Worm (Caenorhabditis elegans) whole organism, L1 larva: ENCODE measurements around the gene hlh-4.

Experiments used
- F16B12.6 ChIP-seq: fragments of 150-350 bp; optimal IDR thresholded peaks from 2 replicates; lab custom pipeline; 2014; ENCODE audit warnings: missing biosample characterization, missing genetic modification characterization
- aly-2 ChIP-seq: fragments of 150-350 bp; optimal IDR thresholded peaks from 2 replicates; lab custom pipeline; 2014; ENCODE audit warnings: missing biosample characterization, missing genetic modification characterization
- ama-1 ChIP-seq: fragments of 150-350 bp; optimal IDR thresholded peaks from 2 replicates; lab custom pipeline; 2014
- blmp-1 ChIP-seq: fragments of 150-350 bp; optimal IDR thresholded peaks from 2 replicates; lab custom pipeline; 2014; ENCODE audit warnings: missing biosample characterization, missing genetic modification characterization
- ceh-63 ChIP-seq: fragments of 200-800 bp; sonication (Bioruptor generic); optimal IDR thresholded peaks from 2 replicates; lab custom pipeline; 2018; ENCODE audit warnings: mild to moderate bottlenecking, missing genetic modification characterization, missing compliant biosample characterization
- ceh-82 ChIP-seq, 3 experiments: fragments of 150-350 bp in 1 of 3; sonication (generic microtip) in 2 of 3; optimal IDR thresholded peaks; 2 replicates each; lab custom pipeline; 2014 to 2017; ENCODE audit warnings: missing biosample characterization in 3 of 3, missing genetic modification characterization in 3 of 3
- ces-1 ChIP-seq: fragments of 150-350 bp; optimal IDR thresholded peaks from 2 replicates; lab custom pipeline; 2014; ENCODE audit warnings: missing biosample characterization, missing genetic modification reagents, missing genetic modification characterization
- dpl-1 ChIP-seq, 3 experiments: fragments of 150-350 bp in 2 of 3; sonication (generic microtip) in 1 of 3; optimal IDR thresholded peaks; 2 replicates each; lab custom pipeline; 2014 to 2017; ENCODE audit warnings: missing biosample characterization in 3 of 3, missing genetic modification characterization in 3 of 3, missing genetic modification reagents in 3 of 3
- efl-1 ChIP-seq, 4 experiments: fragments of 150-350 bp; optimal IDR thresholded peaks in 3 of 4; peaks in 1 of 4; 1 replicate in 1 of 4; 2 replicates in 3 of 4; lab custom pipeline; 2014; ENCODE audit warnings: missing biosample characterization in 2 of 4, missing genetic modification characterization in 2 of 4, missing genetic modification reagents in 2 of 4
- efl-3 ChIP-seq: fragments of 200-800 bp; sonication (Bioruptor generic); optimal IDR thresholded peaks from 2 replicates; lab custom pipeline; 2018; ENCODE audit warnings: mild to moderate bottlenecking, missing genetic modification characterization, missing compliant biosample characterization
- egl-13 ChIP-seq: sonication (generic microtip); optimal IDR thresholded peaks from 2 replicates; lab custom pipeline; 2016; ENCODE audit warnings: missing genotype, missing genetic modification reagents, missing genetic modification characterization, missing compliant biosample characterization
- egl-27 ChIP-seq, 2 experiments: fragments of 150-350 bp in 1 of 2; sonication (generic microtip); optimal IDR thresholded peaks; 3 replicates each; lab custom pipeline; 2017 to 2018; ENCODE audit warnings: missing biosample characterization in 2 of 2, missing genetic modification characterization in 2 of 2, missing genetic modification reagents in 2 of 2
- elt-2 ChIP-seq: sonication (generic microtip); optimal IDR thresholded peaks from 2 replicates; lab custom pipeline; 2016; ENCODE audit warnings: missing genetic modification characterization, mild to moderate bottlenecking, inconsistent platforms, missing compliant biosample characterization, missing genetic modification reagents
- elt-3 ChIP-seq, 6 experiments: fragments of 150-350 bp in 1 of 6; sonication (generic microtip); optimal IDR thresholded peaks; 2 replicates each; lab custom pipeline; 2017 to 2018; ENCODE audit warnings: missing biosample characterization in 6 of 6, missing genetic modification characterization in 6 of 6, inconsistent platforms in 1 of 6
- fkh-10 ChIP-seq: sonication (generic microtip); optimal IDR thresholded peaks from 2 replicates; lab custom pipeline; 2017; ENCODE audit warnings: missing biosample characterization, missing genetic modification reagents, missing genetic modification characterization
- isw-1 ChIP-seq: fragments of 200-800 bp; sonication (Bioruptor generic); IDR thresholded peaks from 2 replicates; pipeline ENCODE4 v1.3.6; 2022; ENCODE audit warnings: missing genetic modification characterization, missing compliant biosample characterization
- lin-14 ChIP-seq: fragments of 200-800 bp; sonication (Bioruptor generic); optimal IDR thresholded peaks from 2 replicates; lab custom pipeline; 2018; ENCODE audit warnings: mild to moderate bottlenecking, missing genetic modification characterization, moderate library complexity, missing compliant biosample characterization
- lsy-2 ChIP-seq, 2 experiments: fragments of 150-350 bp; optimal IDR thresholded peaks; 2 replicates each; lab custom pipeline; 2014; ENCODE audit warnings: missing biosample characterization in 2 of 2, missing genetic modification characterization in 2 of 2
- mab-9 ChIP-seq: fragments of 200-800 bp; sonication (Bioruptor generic); IDR thresholded peaks from 2 replicates; pipeline ENCODE4 v1.3.6; 2022; ENCODE audit warnings: missing genetic modification reagents, missing genetic modification characterization, missing compliant biosample characterization
- nhr-11 ChIP-seq: fragments of 150-350 bp; optimal IDR thresholded peaks from 2 replicates; lab custom pipeline; 2014; ENCODE audit warnings: missing biosample characterization, missing genetic modification characterization
- nhr-19 ChIP-seq: fragments of 200-800 bp; sonication (Bioruptor generic); conservative IDR thresholded peaks from 2 replicates; pipeline ENCODE4 v1.3.6; 2022; ENCODE audit warnings: missing genetic modification characterization, missing compliant biosample characterization
- nhr-20 ChIP-seq: sonication (generic microtip); optimal IDR thresholded peaks from 2 replicates; lab custom pipeline; 2016; ENCODE audit warnings: mild to moderate bottlenecking, missing genetic modification characterization, missing compliant biosample characterization
- nhr-237 ChIP-seq: fragments of 150-350 bp; optimal IDR thresholded peaks from 2 replicates; lab custom pipeline; 2014; ENCODE audit warnings: missing biosample characterization, missing genetic modification characterization
- nhr-71 ChIP-seq: sonication (generic microtip); optimal IDR thresholded peaks from 2 replicates; lab custom pipeline; 2016; ENCODE audit warnings: mild to moderate bottlenecking, missing genetic modification characterization, moderate library complexity, missing compliant biosample characterization
- nhr-77 ChIP-seq: fragments of 150-350 bp; optimal IDR thresholded peaks from 2 replicates; lab custom pipeline; 2014; ENCODE audit warnings: missing biosample characterization, missing genetic modification characterization
- nhr-85 ChIP-seq: sonication (generic microtip); peaks from one replicate; lab custom pipeline; 2016; ENCODE audit warnings: missing genetic modification characterization, inconsistent platforms, missing compliant biosample characterization
- pag-3 ChIP-seq: sonication (generic microtip); optimal IDR thresholded peaks from 2 replicates; lab custom pipeline; 2017; ENCODE audit warnings: missing genetic modification characterization, mild to moderate bottlenecking, missing compliant biosample characterization, antibody characterized with exemption, borderline replicate concordance; ENCODE audit not compliant: insufficient read depth
- pax-3 ChIP-seq: fragments of 200-800 bp; sonication (Bioruptor generic); optimal IDR thresholded peaks from 2 replicates; lab custom pipeline; 2018; ENCODE audit warnings: mild to moderate bottlenecking, missing genetic modification characterization, moderate library complexity, missing compliant biosample characterization
- pqm-1 ChIP-seq: sonication (generic microtip); optimal IDR thresholded peaks from 3 replicates; lab custom pipeline; 2017; ENCODE audit warnings: missing biosample characterization, missing genetic modification characterization
- rnt-1 ChIP-seq: sonication (generic microtip); optimal IDR thresholded peaks from 2 replicates; lab custom pipeline; 2016; ENCODE audit warnings: mild to moderate bottlenecking, missing genetic modification characterization, moderate library complexity, missing compliant biosample characterization
- skn-1 ChIP-seq: fragments of 150-350 bp; optimal IDR thresholded peaks from 2 replicates; lab custom pipeline; 2014; ENCODE audit warnings: missing biosample characterization, missing genetic modification characterization
- snpc-4 ChIP-seq: fragments of 150-350 bp; optimal IDR thresholded peaks from 2 replicates; lab custom pipeline; 2014; ENCODE audit warnings: missing biosample characterization, missing genetic modification characterization
- snu-23 ChIP-seq: sonication (generic microtip); optimal IDR thresholded peaks from 2 replicates; lab custom pipeline; 2016; ENCODE audit warnings: missing genetic modification characterization, missing compliant biosample characterization
- sox-4 ChIP-seq: sonication (generic microtip); optimal IDR thresholded peaks from 2 replicates; lab custom pipeline; 2016; ENCODE audit warnings: missing genetic modification characterization, missing compliant biosample characterization
- unc-130 ChIP-seq: fragments of 150-350 bp; optimal IDR thresholded peaks from 2 replicates; lab custom pipeline; 2017; ENCODE audit warnings: missing biosample characterization, missing genetic modification characterization, inconsistent platforms
- unc-62 ChIP-seq: fragments of 150-350 bp; optimal IDR thresholded peaks from 2 replicates; lab custom pipeline; 2014; ENCODE audit warnings: missing biosample characterization, missing genetic modification reagents, missing genetic modification characterization
- unc-86 ChIP-seq: sonication (generic microtip); optimal IDR thresholded peaks from 2 replicates; lab custom pipeline; 2016; ENCODE audit warnings: missing genetic modification characterization, missing compliant biosample characterization
- unc-98 ChIP-seq: fragments of 200-800 bp; sonication (Bioruptor generic); IDR thresholded peaks from 2 replicates; pipeline ENCODE4 v1.3.6; 2022; ENCODE audit warnings: missing genetic modification characterization, missing compliant biosample characterization
- zag-1 ChIP-seq: fragments of 150-350 bp; optimal IDR thresholded peaks from 2 replicates; lab custom pipeline; 2014; ENCODE audit warnings: missing biosample characterization, missing genetic modification characterization

The hlh-4 gene

DNA sequence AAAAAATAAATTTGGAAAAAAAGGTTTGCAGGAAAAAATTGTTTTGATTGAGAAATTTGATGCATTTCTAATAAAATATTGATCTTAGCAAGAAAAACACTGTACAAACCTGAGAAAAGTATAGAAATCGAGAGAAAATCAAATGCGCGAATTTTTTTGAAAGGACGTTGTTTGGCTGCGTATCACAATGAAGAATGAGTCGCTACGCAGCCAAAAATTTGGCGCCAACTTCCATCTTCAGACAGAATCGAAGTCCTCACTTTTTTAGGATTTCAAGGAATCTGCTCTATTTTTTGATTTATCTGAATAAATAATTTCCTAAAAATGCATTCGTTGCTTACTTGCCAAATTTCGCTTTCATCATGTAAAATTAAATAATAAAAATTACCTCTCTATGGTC, 7.8 kb upstream of the hlh-4 start:
- TF ChIP-seq ama-1 (lab: Kevin White, UChicago) (no peak), isw-1 (GFP tag; lab: Robert Waterston, UW) (no peak), sox-4 (tag; lab: Kevin White, UChicago) (no peak), efl-1 (optimal IDR thresholded peaks at IDR 0.05; lab: Kevin White, UChicago) (peak in 1 of 2 experiments; percentile 52), efl-1 (GFP tag; optimal IDR thresholded peaks at IDR 0.05 in 1 of 2; lab: Kevin White, UChicago) (peak in 1 of 2 experiments; percentile 47)

DNA sequence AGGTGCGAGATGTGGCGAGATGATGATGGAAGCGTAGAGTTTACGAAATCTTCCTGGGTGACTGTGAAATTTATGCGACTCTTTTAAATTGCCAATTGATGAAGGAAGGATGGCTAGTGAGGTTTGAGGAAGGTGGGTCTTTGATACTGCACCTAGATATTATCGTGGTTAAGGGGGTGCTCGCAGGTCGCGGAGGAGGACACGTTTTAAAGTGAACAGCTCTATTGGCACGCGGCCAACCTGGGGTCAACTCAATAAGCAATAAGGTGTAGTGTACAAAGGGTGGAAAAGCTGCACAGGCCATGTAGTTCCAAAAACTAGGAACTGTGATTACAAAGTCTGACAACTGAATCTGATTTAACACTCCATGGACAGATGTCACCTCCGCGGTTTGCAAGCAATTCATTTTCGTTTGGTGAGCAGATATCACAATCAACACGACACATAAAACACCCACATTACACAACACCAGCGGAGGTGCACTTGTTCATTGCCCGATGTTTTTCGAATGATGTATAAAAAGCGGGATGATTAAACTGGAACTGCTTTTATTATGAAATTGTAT, 6.6 kb upstream of the hlh-4 start:
- TF ChIP-seq skn-1 (tag; lab: Kevin White, UChicago) (no peak), F16B12.6 (no peak), efl-3 (GFP tag; lab: Kevin White, UChicago) (no peak), snu-23 (no peak), unc-98 (GFP tag; lab: Robert Waterston, UW) (no peak), dpl-1 (GFP tag; optimal IDR thresholded peaks at IDR 0.05; lab: Kevin White, UChicago) (no peak), egl-27 (tag; optimal IDR thresholded peaks at IDR 0.05; lab: Kevin White, UChicago) (no peak), fkh-10 (no peak), unc-86 (tag; lab: Kevin White, UChicago) (no peak), efl-1 (optimal IDR thresholded peaks at IDR 0.05; lab: Kevin White, UChicago) (no peak), efl-1 (GFP tag; optimal IDR thresholded peaks at IDR 0.05 in 1 of 2; lab: Kevin White, UChicago) (peak in 1 of 2 experiments; percentile 80), nhr-71 (tag; lab: Kevin White, UChicago) (no peak), zag-1 (tag; lab: Kevin White, UChicago) (no peak), lin-14 (GFP tag; lab: Kevin White, UChicago) (peak; percentile 20), ces-1 (GFP tag; lab: Kevin White, UChicago) (no peak), pqm-1 (tag; lab: Kevin White, UChicago) (no peak), mab-9 (GFP tag; lab: Robert Waterston, UW) (no peak), snpc-4 (tag; lab: Kevin White, UChicago) (no peak), nhr-11 (tag; lab: Kevin White, UChicago) (no peak), rnt-1 (tag; lab: Kevin White, UChicago) (peak; percentile 32), egl-13 (no peak), ceh-82 (tag; optimal IDR thresholded peaks at IDR 0.05; lab: Kevin White, UChicago) (no peak), nhr-85 (tag; lab: Kevin White, UChicago) (no peak), nhr-237 (tag; lab: Kevin White, UChicago) (no peak), sox-4 (tag; lab: Kevin White, UChicago) (no peak)

DNA sequence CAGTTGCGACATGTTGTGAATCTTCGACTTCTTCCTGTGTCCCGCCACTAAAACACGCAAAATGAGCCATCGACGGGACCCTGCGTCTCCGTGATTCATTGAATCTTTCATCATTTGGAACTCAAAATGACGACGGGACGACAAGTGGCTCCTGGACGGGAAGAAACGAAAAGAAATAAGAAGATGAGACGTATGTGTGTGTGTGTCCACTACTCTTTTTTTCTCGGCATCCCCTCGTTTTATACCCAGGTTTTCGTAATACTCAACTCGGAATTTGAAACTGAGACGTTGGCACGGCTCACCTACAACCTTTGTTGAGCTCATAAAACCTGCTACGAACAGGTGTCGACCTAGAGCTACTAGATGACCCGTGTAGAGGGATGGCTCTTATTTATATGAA, 5.7 kb upstream of the hlh-4 start:
- TF ChIP-seq ceh-63 (GFP tag; lab: Kevin White, UChicago) (no peak), mab-9 (GFP tag; lab: Robert Waterston, UW) (no peak), elt-2 (tag; lab: Kevin White, UChicago) (no peak), lsy-2 (tag; optimal IDR thresholded peaks at IDR 0.05; lab: Kevin White, UChicago) (peak in 1 of 2 experiments; percentile 33), unc-62 (no peak), unc-98 (GFP tag; lab: Robert Waterston, UW) (no peak), pax-3 (tag; lab: Kevin White, UChicago) (no peak), snu-23 (peak; percentile 58), nhr-19 (GFP tag; lab: Robert Waterston, UW) (peak; percentile 22; the same call in 1 of the 2 replicates), lin-14 (GFP tag; lab: Kevin White, UChicago) (peak; percentile 73), efl-1 (optimal IDR thresholded peaks at IDR 0.05; lab: Kevin White, UChicago) (peak in 1 of 2 experiments; percentile 6), efl-1 (GFP tag; optimal IDR thresholded peaks at IDR 0.05 in 1 of 2; lab: Kevin White, UChicago) (no peak), nhr-71 (tag; lab: Kevin White, UChicago) (peak; percentile 64), unc-130 (peak; percentile 9), rnt-1 (tag; lab: Kevin White, UChicago) (peak; percentile 59), blmp-1 (tag; lab: Kevin White, UChicago) (no peak), nhr-20 (peak; percentile 33), aly-2 (tag; lab: Kevin White, UChicago) (no peak), elt-3 (tag; optimal IDR thresholded peaks at IDR 0.05; lab: Kevin White, UChicago) (no peak), F16B12.6 (no peak), isw-1 (GFP tag; lab: Robert Waterston, UW) (no peak), pqm-1 (tag; lab: Kevin White, UChicago) (no peak), pag-3 (tag; lab: Kevin White, UChicago) (peak; percentile 83), nhr-77 (no peak)
